Fruit fly (Drosophila melanogaster): ENCODE results near the gene LManI.
A peak's percentile ranks its signal among the peaks of the same experiment; 100 is the strongest.

LManI gene

dm6 chr2L:10466865-10467270 is 9.8 kb upstream of the LManI start (continued):
- TF ChIP-seq CG33213 (GFP tag; optimal IDR thresholded peaks at IDR 0.05) = peak; percentile 36
- TF ChIP-seq H2.0 (GFP tag; IDR thresholded peaks at IDR 0.05) = peak; percentile 23; the same call in 1 of the 2 replicates
- peak; percentile 49 for TF ChIP-seq CG18619 (GFP tag; optimal IDR thresholded peaks at IDR 0.05)
- peak; percentile 19 for TF ChIP-seq CG15696 (tag; optimal IDR thresholded peaks at IDR 0.05)
- peak; percentile 80 for TF ChIP-seq lmd (GFP tag; IDR thresholded peaks at IDR 0.05)
- TF ChIP-seq CG3065 (GFP tag; optimal IDR thresholded peaks at IDR 0.05) = no peak
- TF ChIP-seq Xbp1 (GFP tag; optimal IDR thresholded peaks at IDR 0.05) = peak; percentile 60
- TF ChIP-seq Dref (GFP tag; IDR thresholded peaks at IDR 0.05) = no peak
- TF ChIP-seq Side (GFP tag; optimal IDR thresholded peaks at IDR 0.05) = no peak
- peak; percentile 16 for TF ChIP-seq zen (tag; optimal IDR thresholded peaks at IDR 0.05)
- peak; percentile 26; the same call in 1 of the 2 replicates for TF ChIP-seq Rx (GFP tag; IDR thresholded peaks at IDR 0.05)
- no peak for TF ChIP-seq Dll (GFP tag; IDR thresholded peaks at IDR 0.05; ENCODE audit: partially characterized antibody)
- peak; percentile 86 for TF ChIP-seq CG2712 (tag; optimal IDR thresholded peaks at IDR 0.05)
- no peak for TF ChIP-seq CG10565 (GFP tag; optimal IDR thresholded peaks at IDR 0.05)
- TF ChIP-seq CG16863 (GFP tag; optimal IDR thresholded peaks at IDR 0.05) = peak; percentile 57
- no peak for TF ChIP-seq CG15269 (tag; optimal IDR thresholded peaks at IDR 0.05)
- no peak for TF ChIP-seq maf-S (GFP tag; optimal IDR thresholded peaks at IDR 0.05)
- TF ChIP-seq CG6254 (GFP tag; optimal IDR thresholded peaks at IDR 0.05) = peak; percentile 65
- TF ChIP-seq Ptx1 (GFP tag; IDR thresholded peaks at IDR 0.05) = peak; percentile 76
- TF ChIP-seq CG7987 (GFP tag; optimal IDR thresholded peaks at IDR 0.05) = no peak
- no peak; the same call in 1 of the 2 replicates for TF ChIP-seq CG32532 (GFP tag; IDR thresholded peaks at IDR 0.05)
- no peak for TF ChIP-seq Bteb2 (GFP tag; optimal IDR thresholded peaks at IDR 0.05)
- peak; percentile 4; the same call in 1 of the 2 replicates for TF ChIP-seq al (GFP tag; IDR thresholded peaks at IDR 0.05)
- TF ChIP-seq bab2 (GFP tag; optimal IDR thresholded peaks at IDR 0.05) = peak; percentile 27
- peak; percentile 76 for TF ChIP-seq CG4424 (GFP tag; optimal IDR thresholded peaks at IDR 0.05)
- no peak for TF ChIP-seq seq (GFP tag; IDR thresholded peaks at IDR 0.05)
- TF ChIP-seq tin (GFP tag; optimal IDR thresholded peaks at IDR 0.05) = peak; percentile 63
- peak; percentile 35 for TF ChIP-seq lilli (GFP tag; optimal IDR thresholded peaks at IDR 0.05)
- no peak for TF ChIP-seq CG9797 (GFP tag; optimal IDR thresholded peaks at IDR 0.05)
- TF ChIP-seq CG12155 (GFP tag; optimal IDR thresholded peaks at IDR 0.05) = peak; percentile 14
- peak; percentile 93 for TF ChIP-seq sens (GFP tag)
- peak; percentile 60 for TF ChIP-seq Six4 (GFP tag; optimal IDR thresholded peaks at IDR 0.05)
- peak; percentile 28 for TF ChIP-seq Mes4 (GFP tag; optimal IDR thresholded peaks at IDR 0.05)
- TF ChIP-seq Dbx (GFP tag; IDR thresholded peaks at IDR 0.05) = no peak
- TF ChIP-seq HLH4C (GFP tag; IDR thresholded peaks at IDR 0.05; ENCODE audit: partially characterized antibody) = peak; percentile 52; the same call in 1 of the 3 replicates
- TF ChIP-seq CG17359 (tag; optimal IDR thresholded peaks at IDR 0.05) = peak; percentile 74
- no peak for TF ChIP-seq zfh2 (GFP tag; optimal IDR thresholded peaks at IDR 0.05)
- peak in 1 of 3 experiments; percentile 74 for TF ChIP-seq lola (GFP tag; optimal IDR thresholded peaks at IDR 0.05)
- no peak for TF ChIP-seq slou (GFP tag; optimal IDR thresholded peaks at IDR 0.05)
- TF ChIP-seq CG10543 (GFP tag; optimal IDR thresholded peaks at IDR 0.05) = no peak
- TF ChIP-seq CG12071 (GFP tag; optimal IDR thresholded peaks at IDR 0.05) = peak; percentile 35
- no peak for TF ChIP-seq Elba2 (GFP tag; optimal IDR thresholded peaks at IDR 0.05)
- peak; percentile 17 for TF ChIP-seq CG10209 (GFP tag; optimal IDR thresholded peaks at IDR 0.05)
- TF ChIP-seq CG8359 (GFP tag; optimal IDR thresholded peaks at IDR 0.05; ENCODE audit: borderline replicate concordance) = peak; percentile 27
- no peak for TF ChIP-seq bowl (GFP tag; IDR thresholded peaks at IDR 0.05)
- peak; percentile 84 for TF ChIP-seq Med (GFP tag)
- TF ChIP-seq peb (GFP tag; IDR thresholded peaks at IDR 0.05) = no peak
- TF ChIP-seq HHEX (GFP tag; optimal IDR thresholded peaks at IDR 0.05) = peak; percentile 53
- no peak for TF ChIP-seq Optix (GFP tag; IDR thresholded peaks at IDR 0.05)
- TF ChIP-seq MESR4 (GFP tag; optimal IDR thresholded peaks at IDR 0.05) = no peak
- TF ChIP-seq Mad (GFP tag; optimal IDR thresholded peaks at IDR 0.05) = no peak

All from whole organism, embryonic.